Fruit fly (Drosophila melanogaster) S2 (cell line): ENCODE results near the gene CG7201.

Experiments
- CG8478 ChIP-seq: fragments of >200 bp; optimal IDR thresholded peaks from 2 replicates; lab custom pipeline; 2018
- CTCF ChIP-seq, 2 experiments: fragments of >200 bp; optimal IDR thresholded peaks; 2 replicates each; lab custom pipeline; 2018

DNA sequence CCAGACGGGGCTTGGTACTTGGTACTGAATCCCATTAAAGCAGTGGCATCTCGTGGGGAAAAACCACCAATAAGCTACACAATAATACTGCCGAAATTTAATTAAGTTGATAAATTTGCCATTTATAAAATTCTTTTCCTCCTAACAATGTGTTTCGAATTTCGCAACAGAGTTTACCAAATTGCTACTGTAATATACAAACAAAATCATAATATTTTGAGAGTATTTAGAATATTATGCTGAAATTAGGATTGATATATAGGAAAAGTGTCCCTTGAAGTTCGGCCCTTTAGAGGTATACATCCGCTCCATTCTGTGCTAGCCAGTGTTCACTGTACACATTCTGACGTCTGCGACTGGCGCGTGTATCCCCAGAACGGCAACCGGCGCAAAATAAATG lies 10.5 kb downstream of the CG7201 start:
- no peak for TF ChIP-seq CG8478 (lab: Kevin White, UChicago)
- no peak for TF ChIP-seq CTCF (optimal IDR thresholded peaks at IDR 0.05; lab: Kevin White, UChicago)
